Worm (Caenorhabditis elegans) whole organism, L2 larva: Measurements from ENCODE around the gene F25D1.8.

ENCODE experiments used
- C34F6.9 ChIP-seq: fragments of 150-350 bp; optimal IDR thresholded peaks from 2 replicates; lab custom pipeline; 2014; ENCODE audit warnings: missing biosample characterization, missing genetic modification characterization
- F13H6.1 ChIP-seq: sonication (generic microtip); optimal IDR thresholded peaks from 2 replicates; lab custom pipeline; 2016; ENCODE audit warnings: missing genetic modification characterization, missing compliant biosample characterization
- R02D3.7 ChIP-seq: fragments of 150-350 bp; optimal IDR thresholded peaks from 2 replicates; lab custom pipeline; 2014; ENCODE audit warnings: missing biosample characterization, missing genetic modification characterization
- Y55F3AM.14 ChIP-seq: fragments of 200-800 bp; sonication (Bioruptor generic); optimal IDR thresholded peaks from 2 replicates; lab custom pipeline; 2018; ENCODE audit warnings: mild to moderate bottlenecking, missing genetic modification characterization, missing compliant biosample characterization
- ZK546.5 ChIP-seq: sonication (generic microtip); optimal IDR thresholded peaks from 2 replicates; lab custom pipeline; 2017; ENCODE audit warnings: missing biosample characterization, missing genetic modification characterization
- alr-1 ChIP-seq: fragments of 150-350 bp; optimal IDR thresholded peaks from 2 replicates; lab custom pipeline; 2014; ENCODE audit warnings: missing biosample characterization, missing genetic modification characterization
- aly-2 ChIP-seq: fragments of 150-350 bp; optimal IDR thresholded peaks from 2 replicates; lab custom pipeline; 2014; ENCODE audit warnings: missing biosample characterization, missing genetic modification characterization
- ama-1 ChIP-seq: fragments of 150-350 bp; optimal IDR thresholded peaks from 2 replicates; lab custom pipeline; 2018; ENCODE audit warnings: inconsistent platforms
- blmp-1 ChIP-seq: sonication (generic microtip); optimal IDR thresholded peaks from 2 replicates; lab custom pipeline; 2017; ENCODE audit warnings: missing genetic modification characterization, mild to moderate bottlenecking, missing compliant biosample characterization, antibody characterized with exemption, moderate library complexity; ENCODE audit not compliant: insufficient read depth
- ceh-16 ChIP-seq: fragments of 150-350 bp; optimal IDR thresholded peaks from 2 replicates; lab custom pipeline; 2014; ENCODE audit warnings: missing biosample characterization, missing genetic modification characterization
- ceh-82 ChIP-seq: fragments of 150-350 bp; optimal IDR thresholded peaks from 2 replicates; lab custom pipeline; 2014; ENCODE audit warnings: missing biosample characterization, missing genetic modification characterization
- crh-2 ChIP-seq: sonication (generic microtip); optimal IDR thresholded peaks from 2 replicates; lab custom pipeline; 2017; ENCODE audit warnings: missing biosample characterization, missing genetic modification characterization
- dmd-4 ChIP-seq: sonication (generic microtip); optimal IDR thresholded peaks from 2 replicates; lab custom pipeline; 2017; ENCODE audit warnings: missing biosample characterization, missing genetic modification characterization
- egl-27 ChIP-seq: sonication (generic microtip); optimal IDR thresholded peaks from 3 replicates; lab custom pipeline; 2017; ENCODE audit warnings: missing biosample characterization, missing genetic modification reagents, missing genetic modification characterization
- elt-1 ChIP-seq: fragments of 150-350 bp; optimal IDR thresholded peaks from 2 replicates; lab custom pipeline; 2014; ENCODE audit warnings: missing biosample characterization, missing genetic modification characterization
- elt-3 ChIP-seq: sonication (generic microtip); optimal IDR thresholded peaks from 2 replicates; lab custom pipeline; 2017; ENCODE audit warnings: missing biosample characterization, missing genetic modification characterization
- fos-1 ChIP-seq: fragments of 150-350 bp; optimal IDR thresholded peaks from 2 replicates; lab custom pipeline; 2014; ENCODE audit warnings: missing biosample characterization, missing genetic modification characterization
- gmeb-1 ChIP-seq: fragments of 150-350 bp; optimal IDR thresholded peaks from 2 replicates; lab custom pipeline; 2014; ENCODE audit warnings: missing biosample characterization, missing genetic modification characterization
- lin-11 ChIP-seq: fragments of 150-350 bp; sonication (generic microtip); optimal IDR thresholded peaks from 2 replicates; lab custom pipeline; 2014; ENCODE audit warnings: missing biosample characterization, missing genetic modification characterization, inconsistent platforms, mixed read lengths
- lin-13 ChIP-seq: fragments of 150-350 bp; optimal IDR thresholded peaks from 2 replicates; lab custom pipeline; 2014; ENCODE audit warnings: missing biosample characterization, missing genetic modification reagents, missing genetic modification characterization
- lin-39 ChIP-seq: fragments of 150-350 bp; optimal IDR thresholded peaks from 2 replicates; lab custom pipeline; 2014; ENCODE audit warnings: missing biosample characterization, missing genetic modification reagents, missing genetic modification characterization
- lsy-2 ChIP-seq, 2 experiments: fragments of 150-350 bp in 1 of 2; sonication (generic microtip) in 1 of 2; optimal IDR thresholded peaks; 2 replicates each; lab custom pipeline; 2014 to 2017; ENCODE audit warnings: missing biosample characterization in 2 of 2, missing genetic modification characterization in 2 of 2
- mab-5 ChIP-seq: fragments of 150-350 bp; optimal IDR thresholded peaks from 2 replicates; lab custom pipeline; 2014; ENCODE audit warnings: missing biosample characterization, missing genetic modification characterization
- mbf-1 ChIP-seq: sonication (generic microtip); optimal IDR thresholded peaks from 2 replicates; lab custom pipeline; 2017; ENCODE audit warnings: missing biosample characterization, missing genetic modification characterization
- mdl-1 ChIP-seq, 2 experiments: fragments of 150-350 bp in 1 of 2; sonication (generic microtip) in 1 of 2; optimal IDR thresholded peaks; 2 replicates each; lab custom pipeline; 2017; ENCODE audit warnings: missing biosample characterization in 2 of 2, missing genetic modification characterization in 2 of 2
- nhr-10 ChIP-seq: sonication (generic microtip); optimal IDR thresholded peaks from 2 replicates; lab custom pipeline; 2017; ENCODE audit warnings: missing biosample characterization, missing genetic modification characterization
- nhr-11 ChIP-seq: fragments of 150-350 bp; optimal IDR thresholded peaks from 2 replicates; lab custom pipeline; 2014; ENCODE audit warnings: missing biosample characterization, missing genetic modification characterization
- nhr-12 ChIP-seq: fragments of 150-350 bp; optimal IDR thresholded peaks from 2 replicates; lab custom pipeline; 2014; ENCODE audit warnings: missing biosample characterization, missing genetic modification characterization
- nhr-129 ChIP-seq: fragments of 150-350 bp; optimal IDR thresholded peaks from 2 replicates; lab custom pipeline; 2014; ENCODE audit warnings: missing biosample characterization, missing genetic modification characterization
- nhr-21 ChIP-seq: fragments of 150-350 bp; optimal IDR thresholded peaks from 2 replicates; lab custom pipeline; 2014; ENCODE audit warnings: missing biosample characterization, missing genetic modification characterization
- nhr-23 ChIP-seq: fragments of 150-350 bp; optimal IDR thresholded peaks from 2 replicates; lab custom pipeline; 2014; ENCODE audit warnings: missing biosample characterization, missing genetic modification reagents, missing genetic modification characterization
- nhr-237 ChIP-seq: fragments of 150-350 bp; optimal IDR thresholded peaks from 2 replicates; lab custom pipeline; 2014; ENCODE audit warnings: missing biosample characterization, missing genetic modification characterization
- nhr-25 ChIP-seq: fragments of 150-350 bp; sonication (generic microtip); optimal IDR thresholded peaks from 3 replicates; lab custom pipeline; 2014; ENCODE audit warnings: missing biosample characterization, missing genetic modification characterization
- nhr-6 ChIP-seq: fragments of 150-350 bp; optimal IDR thresholded peaks from 2 replicates; lab custom pipeline; 2014; ENCODE audit warnings: missing biosample characterization, missing genetic modification characterization
- nhr-77 ChIP-seq: fragments of 150-350 bp; optimal IDR thresholded peaks from 2 replicates; lab custom pipeline; 2014; ENCODE audit warnings: missing biosample characterization, missing genetic modification characterization
- peb-1 ChIP-seq: fragments of 150-350 bp; optimal IDR thresholded peaks from 2 replicates; lab custom pipeline; 2014; ENCODE audit warnings: missing biosample characterization, missing genetic modification characterization
- sem-4 ChIP-seq: fragments of 150-350 bp; optimal IDR thresholded peaks from 2 replicates; lab custom pipeline; 2014; ENCODE audit warnings: missing biosample characterization, missing genetic modification reagents, missing genetic modification characterization
- skn-1 ChIP-seq: sonication (generic microtip); optimal IDR thresholded peaks from 2 replicates; lab custom pipeline; 2017; ENCODE audit warnings: missing biosample characterization, missing genetic modification characterization
- sma-3 ChIP-seq: sonication (generic microtip); optimal IDR thresholded peaks from 2 replicates; lab custom pipeline; 2016; ENCODE audit warnings: missing genetic modification reagents, missing genetic modification characterization, missing compliant biosample characterization
- sma-9 ChIP-seq, 2 experiments: fragments of 150-350 bp in 1 of 2; sonication (generic microtip) in 1 of 2; optimal IDR thresholded peaks; 2 replicates each; lab custom pipeline; 2014 to 2016; ENCODE audit warnings: missing genetic modification characterization in 2 of 2, mild to moderate bottlenecking in 1 of 2, missing biosample characterization in 1 of 2, missing compliant biosample characterization in 1 of 2, missing genetic modification reagents in 1 of 2, moderate library complexity in 1 of 2
- snpc-4 ChIP-seq: fragments of 150-350 bp; optimal IDR thresholded peaks from 2 replicates; lab custom pipeline; 2014; ENCODE audit warnings: missing biosample characterization, missing genetic modification characterization
- unc-39 ChIP-seq: fragments of 150-350 bp; optimal IDR thresholded peaks from 2 replicates; lab custom pipeline; 2014; ENCODE audit warnings: missing biosample characterization, missing genetic modification characterization
- unc-55 ChIP-seq: fragments of 150-350 bp; sonication (generic microtip); optimal IDR thresholded peaks from 3 replicates; lab custom pipeline; 2014; ENCODE audit warnings: missing biosample characterization, missing genetic modification reagents, missing genetic modification characterization
- unc-62 ChIP-seq: fragments of 150-350 bp; optimal IDR thresholded peaks from 2 replicates; lab custom pipeline; 2014; ENCODE audit warnings: missing biosample characterization, missing genetic modification reagents, missing genetic modification characterization
- zag-1 ChIP-seq: fragments of 150-350 bp; optimal IDR thresholded peaks from 2 replicates; lab custom pipeline; 2014; ENCODE audit warnings: missing biosample characterization, missing genetic modification characterization
- ztf-1 ChIP-seq: fragments of 200-800 bp; sonication (Bioruptor generic); conservative IDR thresholded peaks from 2 replicates; pipeline ENCODE4 v1.3.6; 2022; ENCODE audit warnings: missing genetic modification characterization, missing compliant biosample characterization
- ztf-11 ChIP-seq: sonication (generic microtip); optimal IDR thresholded peaks from 2 replicates; lab custom pipeline; 2017; ENCODE audit warnings: missing biosample characterization, missing genetic modification characterization
- ztf-4 ChIP-seq: fragments of 150-350 bp; optimal IDR thresholded peaks from 2 replicates; lab custom pipeline; 2014; ENCODE audit warnings: missing biosample characterization, missing genetic modification characterization

F25D1.8 gene

ce11 chrV:10536808-10537207 lies 2.4 kb upstream of the F25D1.8 start:
- TF ChIP-seq lin-39 (tag; lab: Kevin White, UChicago) (peak; percentile 2), C34F6.9 (tag; lab: Kevin White, UChicago) (peak; percentile 98), egl-27 (tag; lab: Kevin White, UChicago) (peak; percentile 87), zag-1 (peak; percentile 64), nhr-25 (peak; percentile 93), ceh-16 (tag; lab: Kevin White, UChicago) (peak; percentile 86), elt-3 (tag; lab: Kevin White, UChicago) (no peak), unc-62 (GFP tag; lab: Kevin White, UChicago) (peak; percentile 32), ceh-82 (peak; percentile 44), alr-1 (tag; lab: Kevin White, UChicago) (no peak), ZK546.5 (tag; lab: Kevin White, UChicago) (peak; percentile 12), ztf-4 (peak; percentile 69), ztf-1 (GFP tag; lab: Robert Waterston, UW) (no peak), ama-1 (lab: Kevin White, UChicago) (peak; percentile 74), sem-4 (tag; lab: Kevin White, UChicago) (peak; percentile 95), mbf-1 (tag; lab: Kevin White, UChicago) (no peak), F13H6.1 (tag; lab: Kevin White, UChicago) (peak; percentile 94), lsy-2 (tag; optimal IDR thresholded peaks at IDR 0.05; lab: Kevin White, UChicago) (peak; percentile 86 to 95), R02D3.7 (tag; lab: Kevin White, UChicago) (peak; percentile 42), fos-1 (tag; lab: Kevin White, UChicago) (peak; percentile 89), mab-5 (peak; percentile 87), nhr-12 (tag; lab: Kevin White, UChicago) (peak; percentile 19), snpc-4 (tag; lab: Kevin White, UChicago) (peak; percentile 85), sma-3 (peak; percentile 87), elt-1 (tag; lab: Kevin White, UChicago) (no peak), aly-2 (tag; lab: Kevin White, UChicago) (no peak), crh-2 (tag; lab: Kevin White, UChicago) (peak; percentile 96), nhr-21 (peak; percentile 87), sma-9 (GFP tag; optimal IDR thresholded peaks at IDR 0.05; lab: Kevin White, UChicago) (peak; percentile 95), sma-9 (tag; optimal IDR thresholded peaks at IDR 0.05; lab: Kevin White, UChicago) (no peak), ztf-11 (tag; lab: Kevin White, UChicago) (no peak), nhr-11 (no peak), nhr-129 (tag; lab: Kevin White, UChicago) (peak; percentile 97), unc-55 (GFP tag; lab: Kevin White, UChicago) (peak; percentile 94), nhr-6 (tag; lab: Kevin White, UChicago) (peak; percentile 93), lin-13 (peak; percentile 93), nhr-237 (no peak), nhr-77 (tag; lab: Kevin White, UChicago) (peak; percentile 48), nhr-10 (peak; percentile 31), unc-39 (tag; lab: Kevin White, UChicago) (no peak), mdl-1 (tag; optimal IDR thresholded peaks at IDR 0.05; lab: Kevin White, UChicago) (peak in 1 of 2 experiments; percentile 79), Y55F3AM.14 (GFP tag; lab: Kevin White, UChicago) (peak; percentile 86), skn-1 (no peak), lin-11 (tag; lab: Kevin White, UChicago) (peak; percentile 93), gmeb-1 (tag; lab: Kevin White, UChicago) (peak; percentile 96), dmd-4 (tag; lab: Kevin White, UChicago) (no peak), peb-1 (tag; lab: Kevin White, UChicago) (no peak), blmp-1 (tag; lab: Kevin White, UChicago) (peak; percentile 52), nhr-23 (tag; lab: Kevin White, UChicago) (no peak)
